Fruit fly (Drosophila melanogaster) whole organism, wandering third instar larva: ENCODE data around the gene CG15715.

Experiments used
- CG9705 ChIP-seq: fragments of 200-800 bp; sonication (Bioruptor generic); optimal IDR thresholded peaks from 2 replicates; lab custom pipeline; 2018; ENCODE audit warnings: missing biosample characterization, mild to moderate bottlenecking, missing genetic modification characterization
- GATAd ChIP-seq: sonication (Bioruptor generic); optimal IDR thresholded peaks from 2 replicates; lab custom pipeline; 2016; ENCODE audit warnings: missing biosample characterization, missing genetic modification characterization
- Hr83 ChIP-seq: fragments of 200-300 bp; sonication (Bioruptor generic); optimal IDR thresholded peaks from 2 replicates; lab custom pipeline; 2016; ENCODE audit warnings: missing biosample characterization, mild to moderate bottlenecking, missing genetic modification characterization, moderate library complexity; ENCODE audit not compliant: poor library complexity, severe bottlenecking
- OdsH ChIP-seq: fragments of 200-800 bp; sonication (Bioruptor generic); optimal IDR thresholded peaks from 2 replicates; lab custom pipeline; 2016; ENCODE audit warnings: missing biosample characterization, mild to moderate bottlenecking, missing genetic modification characterization
- br ChIP-seq: fragments of 200-800 bp; sonication (Bioruptor generic); optimal IDR thresholded peaks from 2 replicates; lab custom pipeline; 2016; ENCODE audit warnings: missing biosample characterization, missing genetic modification characterization
- sage ChIP-seq: fragments of 200-800 bp; sonication (Bioruptor generic); optimal IDR thresholded peaks from 2 replicates; lab custom pipeline; 2016; ENCODE audit warnings: missing biosample characterization, mild to moderate bottlenecking, missing genetic modification characterization

- no peak for TF ChIP-seq Hr83 (GFP tag; lab: Kevin White, UChicago)
- TF ChIP-seq sage = no peak
- TF ChIP-seq GATAd = no peak
- TF ChIP-seq CG9705 = no peak
- TF ChIP-seq OdsH = no peak
- no peak for TF ChIP-seq br (GFP tag; lab: Kevin White, UChicago)
Measured at dm6 chr3L:15856035-15856434, 18.8 kb upstream of the CG15715 start.
